Fruit fly (Drosophila melanogaster) whole organism, embryonic: ENCODE results near the gene CG10663.
A peak's percentile ranks its signal among the peaks of the same experiment; 100 is the strongest.

Experiments used
- CG11093 ChIP-seq: fragments of 200-800 bp; sonication (Bioruptor generic); IDR thresholded peaks from 3 replicates; pipeline ENCODE4 v1.3.6; 2022; ENCODE audit warnings: missing biosample characterization, missing genetic modification characterization
- CG12071 ChIP-seq: fragments of 200-800 bp; sonication (Bioruptor generic); optimal IDR thresholded peaks from 3 replicates; lab custom pipeline; 2018; ENCODE audit warnings: missing biosample characterization, mild to moderate bottlenecking, missing genetic modification characterization
- CG12236 ChIP-seq: fragments of 200-800 bp; sonication (Bioruptor generic); optimal IDR thresholded peaks from 2 replicates; lab custom pipeline; 2016; ENCODE audit warnings: missing biosample characterization, missing genetic modification characterization
- CG12299 ChIP-seq: fragments of 200-800 bp; sonication (Bioruptor generic); optimal IDR thresholded peaks from 2 replicates; lab custom pipeline; 2018; ENCODE audit warnings: missing biosample characterization, mild to moderate bottlenecking, missing genetic modification characterization
- CG12769 ChIP-seq: fragments of 200-800 bp; sonication (Bioruptor generic); optimal IDR thresholded peaks from 2 replicates; lab custom pipeline; 2019; ENCODE audit warnings: missing biosample characterization, mild to moderate bottlenecking, missing genetic modification characterization, moderate library complexity
- CG13287 ChIP-seq: fragments of 200-800 bp; sonication (Bioruptor generic); IDR thresholded peaks from 2 replicates; pipeline ENCODE4 v1.3.6; 2022; ENCODE audit warnings: missing biosample characterization, missing genetic modification characterization; ENCODE audit not compliant: partially characterized antibody
- CG1602 ChIP-seq: fragments of 200-800 bp; sonication (Bioruptor generic); optimal IDR thresholded peaks from 3 replicates; lab custom pipeline; 2016; ENCODE audit warnings: missing biosample characterization, missing genetic modification characterization
- CG16863 ChIP-seq: fragments of 200-800 bp; sonication (Bioruptor generic); optimal IDR thresholded peaks from 3 replicates; lab custom pipeline; 2016; ENCODE audit warnings: missing biosample characterization, missing genetic modification characterization
- CG17328 ChIP-seq: fragments of 200-800 bp; sonication (Bioruptor generic); IDR thresholded peaks from 2 replicates; pipeline ENCODE4 v1.3.6; 2022; ENCODE audit warnings: missing biosample characterization, missing genetic modification characterization
- CG18476 ChIP-seq: fragments of 200-800 bp; sonication (Bioruptor generic); optimal IDR thresholded peaks from 2 replicates; lab custom pipeline; 2016; ENCODE audit warnings: missing biosample characterization, mild to moderate bottlenecking, missing genetic modification characterization
- CG18764 ChIP-seq: fragments of 200-800 bp; sonication (Bioruptor generic); optimal IDR thresholded peaks from 3 replicates; lab custom pipeline; 2016; ENCODE audit warnings: missing biosample characterization, missing genetic modification characterization
- CG2202 ChIP-seq: fragments of 200-800 bp; sonication (Bioruptor generic); optimal IDR thresholded peaks from 2 replicates; lab custom pipeline; 2018; ENCODE audit warnings: missing biosample characterization, mild to moderate bottlenecking, missing genetic modification characterization
- CG30431 ChIP-seq: fragments of 200-800 bp; sonication (Bioruptor generic); optimal IDR thresholded peaks from 2 replicates; lab custom pipeline; 2017; ENCODE audit warnings: missing biosample characterization, missing genetic modification characterization
- CG33213 ChIP-seq: fragments of 200-800 bp; sonication (Bioruptor generic); optimal IDR thresholded peaks from 3 replicates; lab custom pipeline; 2016; ENCODE audit warnings: missing biosample characterization, missing genetic modification characterization
- CG43689 ChIP-seq: fragments of 200-800 bp; sonication (Bioruptor generic); IDR thresholded peaks from 2 replicates; pipeline ENCODE4 v1.3.6; 2022; ENCODE audit warnings: missing biosample characterization, missing genetic modification characterization
- CG6654 ChIP-seq: fragments of 200-800 bp; sonication (Bioruptor generic); optimal IDR thresholded peaks from 2 replicates; lab custom pipeline; 2017; ENCODE audit warnings: missing biosample characterization, mild to moderate bottlenecking, missing genetic modification characterization
- CG6689 ChIP-seq: fragments of 200-800 bp; sonication (Bioruptor generic); IDR thresholded peaks from 2 replicates; pipeline ENCODE4 v1.3.6; 2022; ENCODE audit warnings: missing biosample characterization, missing genetic modification characterization
- CG7786 ChIP-seq: fragments of 200-800 bp; sonication (Bioruptor generic); optimal IDR thresholded peaks from 2 replicates; lab custom pipeline; 2016; ENCODE audit warnings: missing biosample characterization, missing genetic modification characterization
- CG7839 ChIP-seq: fragments of 200-800 bp; sonication (Bioruptor generic); optimal IDR thresholded peaks from 3 replicates; lab custom pipeline; 2018; ENCODE audit warnings: missing biosample characterization, mild to moderate bottlenecking, missing genetic modification characterization, moderate library complexity
- CG9727 ChIP-seq: fragments of 200-800 bp; sonication (Bioruptor generic); optimal IDR thresholded peaks from 3 replicates; lab custom pipeline; 2017; ENCODE audit warnings: missing biosample characterization, mild to moderate bottlenecking, missing genetic modification characterization
- CG9817 ChIP-seq: fragments of 200-800 bp; sonication (Bioruptor generic); optimal IDR thresholded peaks from 2 replicates; lab custom pipeline; 2018; ENCODE audit warnings: missing biosample characterization, mild to moderate bottlenecking, missing genetic modification characterization, moderate library complexity
- CoRest ChIP-seq: fragments of 200-800 bp; sonication (Bioruptor generic); optimal IDR thresholded peaks from 3 replicates; lab custom pipeline; 2018; ENCODE audit warnings: missing biosample characterization, mild to moderate bottlenecking, missing genetic modification characterization, moderate library complexity
- Dad ChIP-seq: fragments of 200-800 bp; sonication (Bioruptor generic); optimal IDR thresholded peaks from 3 replicates; lab custom pipeline; 2016; ENCODE audit warnings: missing biosample characterization, missing genetic modification characterization
- Dref ChIP-seq: fragments of 200-800 bp; sonication (Bioruptor generic); IDR thresholded peaks from 2 replicates; pipeline ENCODE4 v1.3.6; 2022; ENCODE audit warnings: missing biosample characterization, missing genetic modification characterization
- E2f1 ChIP-seq: fragments of 200-800 bp; sonication (Bioruptor generic); IDR thresholded peaks from 2 replicates; pipeline ENCODE4 v1.3.6; 2022; ENCODE audit warnings: missing biosample characterization, missing genetic modification characterization
- Fer2 ChIP-seq: fragments of 200-800 bp; sonication (Bioruptor generic); optimal IDR thresholded peaks from 2 replicates; lab custom pipeline; 2018; ENCODE audit warnings: missing biosample characterization, mild to moderate bottlenecking, missing genetic modification characterization, moderate library complexity
- Hr51 ChIP-seq, 2 experiments: fragments of 200-800 bp; sonication (Bioruptor generic); optimal IDR thresholded peaks; 2 replicates in 1 of 2; 3 replicates in 1 of 2; lab custom pipeline; 2016 to 2018; ENCODE audit warnings: missing biosample characterization in 2 of 2, missing genetic modification characterization in 2 of 2, mild to moderate bottlenecking in 1 of 2, moderate library complexity in 1 of 2
- Med ChIP-seq: fragments of 200-800 bp; sonication (Bioruptor generic); peaks from one replicate; lab custom pipeline; 2016; ENCODE audit warnings: missing biosample characterization, missing genetic modification characterization, mild to moderate bottlenecking, inconsistent platforms, moderate library complexity
- Myb ChIP-seq: fragments of 200-800 bp; sonication (Bioruptor generic); optimal IDR thresholded peaks from 2 replicates; lab custom pipeline; 2016; ENCODE audit warnings: missing biosample characterization, missing genetic modification characterization
- Scr ChIP-seq: fragments of 200-800 bp; sonication (Bioruptor generic); IDR thresholded peaks from 2 replicates; pipeline ENCODE4 v1.3.6; 2022; ENCODE audit warnings: missing biosample characterization, missing genetic modification characterization; ENCODE audit not compliant: partially characterized antibody
- Tbp ChIP-seq: fragments of >200 bp; optimal IDR thresholded peaks from 2 replicates; lab custom pipeline; 2018; ENCODE audit warnings: missing biosample characterization, missing genetic modification characterization
- ac ChIP-seq: fragments of 200-800 bp; sonication (Bioruptor generic); optimal IDR thresholded peaks from 3 replicates; lab custom pipeline; 2017; ENCODE audit warnings: missing biosample characterization, mild to moderate bottlenecking, missing genetic modification characterization
- bbx ChIP-seq: fragments of 200-800 bp; sonication (Bioruptor generic); IDR thresholded peaks from 2 replicates; pipeline ENCODE4 v1.3.6; 2022; ENCODE audit warnings: missing biosample characterization, missing genetic modification characterization; ENCODE audit not compliant: partially characterized antibody
- bsh ChIP-seq, 2 experiments: fragments of 200-800 bp; sonication (Bioruptor generic); optimal IDR thresholded peaks; 2 replicates each; lab custom pipeline; 2017 to 2018; ENCODE audit warnings: mild to moderate bottlenecking in 2 of 2, missing biosample characterization in 2 of 2, missing genetic modification characterization in 2 of 2, moderate library complexity in 1 of 2
- cato ChIP-seq: fragments of 200-800 bp; sonication (Bioruptor generic); optimal IDR thresholded peaks from 2 replicates; lab custom pipeline; 2016; ENCODE audit warnings: missing biosample characterization, missing genetic modification characterization, borderline replicate concordance
- dimm ChIP-seq: fragments of 200-800 bp; sonication (Bioruptor generic); IDR thresholded peaks from 2 replicates; pipeline ENCODE4 v1.3.6; 2022; ENCODE audit warnings: missing biosample characterization, missing genetic modification characterization
- dmrt99B ChIP-seq: fragments of 200-800 bp; sonication (Bioruptor generic); optimal IDR thresholded peaks from 2 replicates; lab custom pipeline; 2018; ENCODE audit warnings: missing biosample characterization, mild to moderate bottlenecking, missing genetic modification characterization, moderate library complexity
- eve ChIP-seq, 2 experiments: fragments of >200 bp; optimal IDR thresholded peaks; 2 replicates each; lab custom pipeline; 2017; ENCODE audit warnings: missing biosample characterization in 2 of 2, missing genetic modification characterization in 2 of 2
- fu2 ChIP-seq: fragments of 200-800 bp; sonication (Bioruptor generic); optimal IDR thresholded peaks from 2 replicates; lab custom pipeline; 2016; ENCODE audit warnings: missing biosample characterization, missing genetic modification characterization
- knrl ChIP-seq: fragments of 200-800 bp; sonication (Bioruptor generic); IDR thresholded peaks from 3 replicates; pipeline ENCODE4 v1.3.6; 2022; ENCODE audit warnings: missing biosample characterization, missing genetic modification characterization; ENCODE audit not compliant: partially characterized antibody
- lola ChIP-seq, 3 experiments: fragments of >200 bp in 2 of 3; fragments of 200-800 bp in 1 of 3; sonication (Bioruptor generic) in 1 of 3; optimal IDR thresholded peaks; 2 replicates each; lab custom pipeline; 2017 to 2019; ENCODE audit warnings: missing biosample characterization in 3 of 3, missing genetic modification characterization in 3 of 3, mild to moderate bottlenecking in 1 of 3, moderate library complexity in 1 of 3
- p53 ChIP-seq: fragments of 200-800 bp; sonication (Bioruptor generic); optimal IDR thresholded peaks from 2 replicates; lab custom pipeline; 2016; ENCODE audit warnings: missing biosample characterization, missing genetic modification characterization
- ranshi ChIP-seq: fragments of 200-800 bp; sonication (Bioruptor generic); IDR thresholded peaks from 2 replicates; pipeline ENCODE4 v1.3.6; 2022; ENCODE audit warnings: missing biosample characterization, missing genetic modification characterization
- ro ChIP-seq: fragments of 200-800 bp; sonication (Bioruptor generic); IDR thresholded peaks from 2 replicates; pipeline ENCODE4 v1.3.6; 2022; ENCODE audit warnings: missing biosample characterization, missing genetic modification characterization
- seq ChIP-seq: fragments of 200-800 bp; sonication (Bioruptor generic); IDR thresholded peaks from 2 replicates; pipeline ENCODE4 v1.3.6; 2022; ENCODE audit warnings: missing biosample characterization, missing genetic modification characterization
- sim ChIP-seq: fragments of 200-800 bp; sonication (Bioruptor generic); IDR thresholded peaks from 2 replicates; pipeline ENCODE4 v1.3.6; 2022; ENCODE audit warnings: missing biosample characterization, missing genetic modification characterization
- slou ChIP-seq: fragments of 200-800 bp; sonication (Bioruptor generic); optimal IDR thresholded peaks from 3 replicates; lab custom pipeline; 2016; ENCODE audit warnings: missing biosample characterization, missing genetic modification characterization
- tin ChIP-seq: fragments of 200-800 bp; sonication (Bioruptor generic); optimal IDR thresholded peaks from 3 replicates; lab custom pipeline; 2016; ENCODE audit warnings: missing biosample characterization, missing genetic modification characterization
- wdn ChIP-seq: fragments of 200-800 bp; sonication (Bioruptor generic); IDR thresholded peaks from 2 replicates; pipeline ENCODE4 v1.3.6; 2022; ENCODE audit warnings: missing biosample characterization, missing genetic modification characterization
- zfh2 ChIP-seq: fragments of 200-800 bp; sonication (Bioruptor generic); optimal IDR thresholded peaks from 2 replicates; lab custom pipeline; 2016; ENCODE audit warnings: missing biosample characterization, missing genetic modification characterization

CG10663 gene

dm6 chr3L:12523941-12524340, 39.1 kb upstream of the CG10663 start, which contains the start of the genes ver and Gcn5 (continued):
- TF ChIP-seq CG18476 (peak; percentile 92), CG6654 (GFP tag; lab: Kevin White, UChicago) (peak; percentile 75), Dad (peak; percentile 81), ac (GFP tag; lab: Kevin White, UChicago) (peak; percentile 20), sim (GFP tag; lab: Robert Waterston, UW) (peak; percentile 76), slou (GFP tag; lab: Kevin White, UChicago) (peak; percentile 84), CG12299 (tag; lab: Kevin White, UChicago) (peak; percentile 88), lola (GFP tag; optimal IDR thresholded peaks at IDR 0.05; lab: Kevin White, UChicago) (peak in 1 of 3 experiments; percentile 86), CG7786 (GFP tag; lab: Kevin White, UChicago) (peak; percentile 80), bbx (GFP tag; lab: Robert Waterston, UW) (0 out of 2 replicates have a peak, but pooled peaks have one; percentile 13), CG9817 (tag; lab: Kevin White, UChicago) (peak; percentile 88), ranshi (peak; percentile 92), CG1602 (peak; percentile 92), CG12236 (peak; percentile 18), CG13287 (GFP tag; lab: Robert Waterston, UW) (peak; percentile 44; the same call in 1 of the 2 replicates), Med (GFP tag; lab: Kevin White, UChicago) (peak; percentile 98), CG18764 (GFP tag; lab: Kevin White, UChicago) (peak; percentile 78), CG2202 (tag; lab: Kevin White, UChicago) (peak; percentile 87), eve (GFP tag; optimal IDR thresholded peaks at IDR 0.05; lab: Kevin White, UChicago) (no peak), dimm (GFP tag; lab: Robert Waterston, UW) (peak; percentile 79), E2f1 (GFP tag; lab: Robert Waterston, UW) (peak; percentile 93), Fer2 (tag; lab: Kevin White, UChicago) (peak; percentile 84), CoRest (tag; lab: Kevin White, UChicago) (peak; percentile 94), Hr51 (GFP tag; optimal IDR thresholded peaks at IDR 0.05; lab: Kevin White, UChicago) (peak; percentile 81 to 94), wdn (GFP tag; lab: Robert Waterston, UW) (peak; percentile 82), dmrt99B (tag; lab: Kevin White, UChicago) (peak; percentile 91), Dref (GFP tag; lab: Robert Waterston, UW) (peak; percentile 26; the same call in 1 of the 2 replicates), CG30431 (GFP tag; lab: Kevin White, UChicago) (peak; percentile 86), CG43689 (GFP tag; lab: Robert Waterston, UW) (peak; percentile 65; the same call in 1 of the 2 replicates), Tbp (GFP tag; lab: Kevin White, UChicago) (no peak), ro (GFP tag; lab: Robert Waterston, UW) (peak; percentile 68; the same call in 1 of the 2 replicates), cato (peak; percentile 84), fu2 (GFP tag; lab: Kevin White, UChicago) (peak; percentile 77), knrl (GFP tag; lab: Robert Waterston, UW) (no peak), CG11093 (GFP tag; lab: Robert Waterston, UW) (peak; percentile 89), p53 (GFP tag; lab: Kevin White, UChicago) (peak; percentile 27), CG6689 (peak; percentile 95), CG12071 (GFP tag; lab: Kevin White, UChicago) (peak; percentile 80), CG16863 (GFP tag; lab: Kevin White, UChicago) (peak; percentile 79), bsh (GFP tag; optimal IDR thresholded peaks at IDR 0.05; lab: Kevin White, UChicago) (peak; percentile 83 to 91), Scr (no peak), CG12769 (tag; lab: Kevin White, UChicago) (peak; percentile 90), tin (GFP tag; lab: Kevin White, UChicago) (peak; percentile 86), CG9727 (GFP tag; lab: Kevin White, UChicago) (peak; percentile 94), zfh2 (GFP tag; lab: Kevin White, UChicago) (peak; percentile 93), CG17328 (GFP tag; lab: Robert Waterston, UW) (peak; percentile 94), seq (peak; percentile 92), CG33213 (GFP tag; lab: Kevin White, UChicago) (peak; percentile 68), Myb (GFP tag; lab: Kevin White, UChicago) (peak; percentile 56), CG7839 (tag; lab: Kevin White, UChicago) (peak; percentile 93)
